Fruit fly (Drosophila melanogaster) whole organism, embryonic: ENCODE data around the gene Pep.
A peak's percentile ranks its signal among the peaks of the same experiment; 100 is the strongest.

Experiments used
- CG12236 ChIP-seq: fragments of 200-800 bp; sonication (Bioruptor generic); optimal IDR thresholded peaks from 2 replicates; lab custom pipeline; 2016; ENCODE audit warnings: missing biosample characterization, missing genetic modification characterization
- CG12769 ChIP-seq: fragments of 200-800 bp; sonication (Bioruptor generic); optimal IDR thresholded peaks from 2 replicates; lab custom pipeline; 2019; ENCODE audit warnings: missing biosample characterization, mild to moderate bottlenecking, missing genetic modification characterization, moderate library complexity
- CG13287 ChIP-seq: fragments of 200-800 bp; sonication (Bioruptor generic); IDR thresholded peaks from 2 replicates; pipeline ENCODE4 v1.3.6; 2022; ENCODE audit warnings: missing biosample characterization, missing genetic modification characterization; ENCODE audit not compliant: partially characterized antibody
- CG14965 ChIP-seq: fragments of 200-800 bp; sonication (Bioruptor generic); optimal IDR thresholded peaks from 2 replicates; lab custom pipeline; 2016; ENCODE audit warnings: missing biosample characterization, missing genetic modification characterization, borderline replicate concordance
- CG16815 ChIP-seq: fragments of 200-800 bp; sonication (Bioruptor generic); optimal IDR thresholded peaks from 3 replicates; lab custom pipeline; 2017; ENCODE audit warnings: missing biosample characterization, mild to moderate bottlenecking, missing genetic modification characterization
- CG17802 ChIP-seq: fragments of 200-800 bp; sonication (Bioruptor generic); optimal IDR thresholded peaks from 2 replicates; lab custom pipeline; 2018; ENCODE audit warnings: missing biosample characterization, mild to moderate bottlenecking, missing genetic modification characterization, moderate library complexity
- CG2202 ChIP-seq: fragments of 200-800 bp; sonication (Bioruptor generic); optimal IDR thresholded peaks from 2 replicates; lab custom pipeline; 2018; ENCODE audit warnings: missing biosample characterization, mild to moderate bottlenecking, missing genetic modification characterization
- CG3281 ChIP-seq: fragments of 200-800 bp; sonication (Bioruptor generic); optimal IDR thresholded peaks from 3 replicates; lab custom pipeline; 2017; ENCODE audit warnings: missing biosample characterization, mild to moderate bottlenecking, missing genetic modification characterization
- CG4282 ChIP-seq: fragments of 200-800 bp; sonication (Bioruptor generic); optimal IDR thresholded peaks from 2 replicates; lab custom pipeline; 2016; ENCODE audit warnings: missing biosample characterization, missing genetic modification characterization
- CG4707 ChIP-seq: fragments of 200-800 bp; sonication (Bioruptor generic); optimal IDR thresholded peaks from 2 replicates; lab custom pipeline; 2018; ENCODE audit warnings: missing biosample characterization, mild to moderate bottlenecking, missing genetic modification characterization, moderate library complexity
- CG6254 ChIP-seq: fragments of 200-800 bp; sonication (Bioruptor generic); optimal IDR thresholded peaks from 3 replicates; lab custom pipeline; 2017; ENCODE audit warnings: mild to moderate bottlenecking, missing biosample characterization, missing genetic modification reagents, missing genetic modification characterization
- CG6683 ChIP-seq: fragments of 200-800 bp; sonication (Bioruptor generic); optimal IDR thresholded peaks from 2 replicates; lab custom pipeline; 2017; ENCODE audit warnings: missing biosample characterization, mild to moderate bottlenecking, missing genetic modification characterization, missing genetic modification reagents
- CG6765 ChIP-seq: fragments of 200-800 bp; sonication (Bioruptor generic); optimal IDR thresholded peaks from 3 replicates; lab custom pipeline; 2017; ENCODE audit warnings: missing biosample characterization, mild to moderate bottlenecking, missing genetic modification characterization
- CG6791 ChIP-seq: fragments of 200-800 bp; sonication (Bioruptor generic); IDR thresholded peaks from 3 replicates; pipeline ENCODE4 v1.3.6; 2022; ENCODE audit warnings: missing biosample characterization, missing genetic modification characterization; ENCODE audit not compliant: partially characterized antibody
- CG7556 ChIP-seq: fragments of 200-800 bp; sonication (Bioruptor generic); optimal IDR thresholded peaks from 2 replicates; lab custom pipeline; 2017; ENCODE audit warnings: missing biosample characterization, mild to moderate bottlenecking, missing genetic modification characterization
- CG9215 ChIP-seq: fragments of 200-800 bp; sonication (Bioruptor generic); IDR thresholded peaks from 2 replicates; pipeline ENCODE4 v1.3.6; 2022; ENCODE audit warnings: missing biosample characterization, missing genetic modification characterization
- CG9609 ChIP-seq: fragments of 200-800 bp; sonication (Bioruptor generic); optimal IDR thresholded peaks from 3 replicates; lab custom pipeline; 2016; ENCODE audit warnings: missing biosample characterization, missing genetic modification characterization
- Dbx ChIP-seq: fragments of 200-800 bp; sonication (Bioruptor generic); IDR thresholded peaks from 3 replicates; pipeline ENCODE4 v1.3.6; 2022; ENCODE audit warnings: missing biosample characterization, missing genetic modification characterization
- Dek ChIP-seq: fragments of 200-800 bp; sonication (Bioruptor generic); optimal IDR thresholded peaks from 3 replicates; lab custom pipeline; 2019; ENCODE audit warnings: missing biosample characterization, mild to moderate bottlenecking, missing genetic modification characterization, moderate library complexity
- Dp ChIP-seq: fragments of 200-800 bp; sonication (Bioruptor generic); optimal IDR thresholded peaks from 2 replicates; lab custom pipeline; 2018; ENCODE audit warnings: missing biosample characterization, mild to moderate bottlenecking, missing genetic modification characterization, moderate library complexity
- Eip74EF ChIP-seq, 2 experiments: fragments of 200-800 bp in 1 of 2; fragments of >200 bp in 1 of 2; sonication (Bioruptor generic) in 1 of 2; optimal IDR thresholded peaks; 2 replicates each; lab custom pipeline; 2017 to 2019; ENCODE audit warnings: missing biosample characterization in 2 of 2, missing genetic modification characterization in 2 of 2, mild to moderate bottlenecking in 1 of 2, moderate library complexity in 1 of 2
- HHEX ChIP-seq: fragments of 200-800 bp; sonication (Bioruptor generic); optimal IDR thresholded peaks from 3 replicates; lab custom pipeline; 2017; ENCODE audit warnings: missing biosample characterization, mild to moderate bottlenecking, missing genetic modification characterization, missing genetic modification reagents
- Hr39 ChIP-seq: fragments of >200 bp; optimal IDR thresholded peaks from 2 replicates; lab custom pipeline; 2017
- Jarid2 ChIP-seq: fragments of 200-800 bp; sonication (Bioruptor generic); optimal IDR thresholded peaks from 3 replicates; lab custom pipeline; 2017; ENCODE audit warnings: mild to moderate bottlenecking, missing biosample characterization, missing genetic modification reagents, missing genetic modification characterization
- MESR4 ChIP-seq: fragments of 200-800 bp; sonication (Bioruptor generic); optimal IDR thresholded peaks from 2 replicates; lab custom pipeline; 2018; ENCODE audit warnings: missing biosample characterization, mild to moderate bottlenecking, missing genetic modification characterization, moderate library complexity
- Med ChIP-seq: fragments of 200-800 bp; sonication (Bioruptor generic); peaks from one replicate; lab custom pipeline; 2016; ENCODE audit warnings: missing biosample characterization, missing genetic modification characterization, mild to moderate bottlenecking, inconsistent platforms, moderate library complexity
- NC2α ChIP-seq: fragments of 200-800 bp; sonication (Bioruptor generic); optimal IDR thresholded peaks from 2 replicates; lab custom pipeline; 2016; ENCODE audit warnings: missing biosample characterization, missing genetic modification characterization
- Neu2 ChIP-seq: fragments of 200-800 bp; sonication (Bioruptor generic); optimal IDR thresholded peaks from 3 replicates; lab custom pipeline; 2016; ENCODE audit warnings: missing biosample characterization, missing genetic modification characterization, borderline replicate concordance
- Nf-YB ChIP-seq: fragments of 200-800 bp; sonication (Bioruptor generic); optimal IDR thresholded peaks from 3 replicates; lab custom pipeline; 2019; ENCODE audit warnings: missing biosample characterization, mild to moderate bottlenecking, missing genetic modification characterization, moderate library complexity
- Oaz ChIP-seq: fragments of 200-800 bp; sonication (Bioruptor generic); IDR thresholded peaks from 2 replicates; pipeline ENCODE4 v1.3.6; 2022; ENCODE audit warnings: missing biosample characterization, missing genetic modification characterization
- Poxn ChIP-seq: fragments of 200-800 bp; sonication (Bioruptor generic); IDR thresholded peaks from 2 replicates; pipeline ENCODE4 v1.3.6; 2022; ENCODE audit warnings: missing biosample characterization, missing genetic modification characterization
- Rx ChIP-seq: fragments of 200-800 bp; sonication (Bioruptor generic); IDR thresholded peaks from 2 replicates; pipeline ENCODE4 v1.3.6; 2022; ENCODE audit warnings: missing biosample characterization, missing genetic modification characterization
- abd-A ChIP-seq: fragments of 200-800 bp; sonication (Bioruptor generic); optimal IDR thresholded peaks from 3 replicates; lab custom pipeline; 2019; ENCODE audit warnings: missing biosample characterization, mild to moderate bottlenecking, missing genetic modification characterization, moderate library complexity
- br ChIP-seq: fragments of >200 bp; optimal IDR thresholded peaks from 2 replicates; lab custom pipeline; 2017
- croc ChIP-seq: fragments of 200-800 bp; sonication (Bioruptor generic); conservative IDR thresholded peaks from 3 replicates; pipeline ENCODE4 v1.3.6; 2022; ENCODE audit warnings: missing biosample characterization, missing genetic modification characterization
- disco-r ChIP-seq: fragments of 200-800 bp; sonication (Bioruptor generic); optimal IDR thresholded peaks from 2 replicates; lab custom pipeline; 2016; ENCODE audit warnings: missing biosample characterization, missing genetic modification characterization
- dmrt99B ChIP-seq: fragments of 200-800 bp; sonication (Bioruptor generic); optimal IDR thresholded peaks from 2 replicates; lab custom pipeline; 2018; ENCODE audit warnings: missing biosample characterization, mild to moderate bottlenecking, missing genetic modification characterization, moderate library complexity
- emc ChIP-seq: fragments of 200-800 bp; sonication (Bioruptor generic); optimal IDR thresholded peaks from 2 replicates; lab custom pipeline; 2016; ENCODE audit warnings: missing biosample characterization, missing genetic modification characterization
- esg ChIP-seq: fragments of 200-800 bp; sonication (Bioruptor generic); conservative IDR thresholded peaks from 2 replicates; pipeline ENCODE4 v1.3.6; 2022; ENCODE audit warnings: missing biosample characterization, missing genetic modification characterization
- exex ChIP-seq: fragments of 200-800 bp; sonication (Bioruptor generic); optimal IDR thresholded peaks from 4 replicates; lab custom pipeline; 2018; ENCODE audit warnings: missing biosample characterization, mild to moderate bottlenecking, missing genetic modification characterization, moderate library complexity
- gcm ChIP-seq: fragments of 200-800 bp; sonication (Bioruptor generic); optimal IDR thresholded peaks from 2 replicates; lab custom pipeline; 2019; ENCODE audit warnings: missing biosample characterization, mild to moderate bottlenecking, missing genetic modification characterization, moderate library complexity
- grn ChIP-seq: fragments of 200-800 bp; sonication (Bioruptor generic); optimal IDR thresholded peaks from 3 replicates; lab custom pipeline; 2017; ENCODE audit warnings: missing biosample characterization, missing genetic modification characterization
- hbn ChIP-seq: fragments of 200-800 bp; sonication (Bioruptor generic); IDR thresholded peaks from 2 replicates; pipeline ENCODE4 v1.3.6; 2022; ENCODE audit warnings: missing biosample characterization, missing genetic modification characterization; ENCODE audit not compliant: partially characterized antibody
- ind ChIP-seq: fragments of 200-800 bp; sonication (Bioruptor generic); optimal IDR thresholded peaks from 3 replicates; lab custom pipeline; 2016; ENCODE audit warnings: missing biosample characterization, missing genetic modification characterization
- nerfin-2 ChIP-seq: fragments of 200-800 bp; sonication (Bioruptor generic); IDR thresholded peaks from 2 replicates; pipeline ENCODE4 v1.3.6; 2022; ENCODE audit warnings: missing biosample characterization, missing genetic modification characterization; ENCODE audit not compliant: partially characterized antibody
- nom ChIP-seq: fragments of 200-800 bp; sonication (Bioruptor generic); optimal IDR thresholded peaks from 2 replicates; lab custom pipeline; 2017; ENCODE audit warnings: missing biosample characterization, missing genetic modification characterization, mild to moderate bottlenecking, moderate library complexity, missing genetic modification reagents
- org-1 ChIP-seq: fragments of 200-800 bp; sonication (Bioruptor generic); optimal IDR thresholded peaks from 2 replicates; lab custom pipeline; 2017; ENCODE audit warnings: missing biosample characterization, missing genetic modification characterization
- sd ChIP-seq: fragments of 200-800 bp; sonication (Bioruptor generic); optimal IDR thresholded peaks from 3 replicates; lab custom pipeline; 2018; ENCODE audit warnings: missing biosample characterization, mild to moderate bottlenecking, missing genetic modification characterization, moderate library complexity
- stc ChIP-seq: fragments of 200-800 bp; sonication (Bioruptor generic); IDR thresholded peaks from 2 replicates; pipeline ENCODE4 v1.3.6; 2022; ENCODE audit warnings: missing biosample characterization, missing genetic modification characterization
- zen2 ChIP-seq: fragments of 200-800 bp; sonication (Bioruptor generic); IDR thresholded peaks from 3 replicates; pipeline ENCODE4 v1.3.6; 2022; ENCODE audit warnings: missing biosample characterization, missing genetic modification characterization; ENCODE audit not compliant: partially characterized antibody

Pep gene

DNA sequence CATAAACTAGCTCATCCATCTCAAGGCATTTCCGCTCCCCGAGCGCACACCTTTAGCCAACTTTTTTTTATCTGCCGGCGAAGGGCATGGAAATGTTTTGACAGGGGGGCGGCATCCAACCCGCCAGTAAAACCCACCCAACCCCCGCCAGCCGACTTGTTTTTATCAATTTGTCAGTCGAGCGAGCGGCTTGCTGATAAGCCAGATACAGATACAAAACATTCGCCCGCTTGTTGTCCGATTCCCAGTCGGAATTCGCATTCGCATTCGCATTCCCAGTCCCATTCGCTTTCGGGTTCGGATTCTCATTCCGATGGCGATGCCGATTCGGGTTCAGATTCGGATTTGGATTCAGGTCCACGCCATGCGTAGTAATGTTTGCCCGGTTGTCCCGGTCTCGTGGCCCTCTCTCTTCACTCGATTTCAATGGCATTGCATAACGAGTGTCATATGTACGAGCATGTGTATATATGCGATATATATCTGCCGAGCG is 20.3 kb upstream of the Pep start (continued):
- TF ChIP-seq Med (GFP tag; lab: Kevin White, UChicago), result peak; percentile 85
- peak; percentile 64 for TF ChIP-seq exex
- TF ChIP-seq Neu2 (GFP tag; lab: Kevin White, UChicago), result no peak
- TF ChIP-seq croc (GFP tag; lab: Robert Waterston, UW), result no peak
- TF ChIP-seq grn (GFP tag; lab: Kevin White, UChicago), result peak; percentile 55
- peak; percentile 22; the same call in 1 of the 2 replicates for TF ChIP-seq CG13287 (GFP tag; lab: Robert Waterston, UW)
- TF ChIP-seq abd-A, result peak; percentile 57
- TF ChIP-seq CG9215 (GFP tag; lab: Robert Waterston, UW), result no peak
- TF ChIP-seq Jarid2 (GFP tag; lab: Kevin White, UChicago), result no peak
- peak; percentile 25; the same call in 1 of the 3 replicates for TF ChIP-seq Dbx (GFP tag; lab: Robert Waterston, UW)
- TF ChIP-seq CG4707 (GFP tag; lab: Kevin White, UChicago), result no peak
- no peak for TF ChIP-seq disco-r (GFP tag; lab: Kevin White, UChicago)
- TF ChIP-seq sd, result peak; percentile 74
- TF ChIP-seq Poxn, result no peak
- no peak for TF ChIP-seq ind (GFP tag; lab: Kevin White, UChicago)
- TF ChIP-seq stc (GFP tag; lab: Robert Waterston, UW), result no peak
- no peak for TF ChIP-seq CG6683 (GFP tag; lab: Kevin White, UChicago)
- TF ChIP-seq br (lab: Kevin White, UChicago), result no peak
- no peak for TF ChIP-seq CG14965 (GFP tag; lab: Kevin White, UChicago)
- TF ChIP-seq CG6254 (GFP tag; lab: Kevin White, UChicago), result no peak
- TF ChIP-seq emc (GFP tag; lab: Kevin White, UChicago), result no peak
- no peak for TF ChIP-seq nom (GFP tag; lab: Kevin White, UChicago)
- no peak for TF ChIP-seq hbn
- TF ChIP-seq Eip74EF (GFP tag; optimal IDR thresholded peaks at IDR 0.05; lab: Kevin White, UChicago), result no peak
- no peak for TF ChIP-seq Rx (GFP tag; lab: Robert Waterston, UW)
- no peak for TF ChIP-seq CG9609 (GFP tag; lab: Kevin White, UChicago)
- no peak for TF ChIP-seq Oaz (GFP tag; lab: Robert Waterston, UW)
- TF ChIP-seq CG3281 (GFP tag; lab: Kevin White, UChicago), result peak; percentile 30
- no peak for TF ChIP-seq NC2α (GFP tag; lab: Kevin White, UChicago)
- TF ChIP-seq CG6791 (GFP tag; lab: Robert Waterston, UW), result no peak
- no peak for TF ChIP-seq nerfin-2 (GFP tag; lab: Robert Waterston, UW)
- TF ChIP-seq HHEX (GFP tag; lab: Kevin White, UChicago), result no peak
- no peak for TF ChIP-seq Nf-YB
- TF ChIP-seq esg (GFP tag; lab: Robert Waterston, UW), result no peak
- TF ChIP-seq gcm (GFP tag; lab: Kevin White, UChicago), result no peak
- TF ChIP-seq org-1 (GFP tag; lab: Kevin White, UChicago), result no peak
- no peak for TF ChIP-seq MESR4 (GFP tag; lab: Kevin White, UChicago)
- peak; percentile 48 for TF ChIP-seq Dp (GFP tag; lab: Kevin White, UChicago)
- no peak for TF ChIP-seq Hr39
- no peak for TF ChIP-seq CG4282 (GFP tag; lab: Kevin White, UChicago)
- no peak for TF ChIP-seq dmrt99B (tag; lab: Kevin White, UChicago)
- no peak for TF ChIP-seq CG7556 (GFP tag; lab: Kevin White, UChicago)
- TF ChIP-seq CG17802 (tag; lab: Kevin White, UChicago), result no peak
- no peak for TF ChIP-seq CG12236 (GFP tag; lab: Kevin White, UChicago)
- TF ChIP-seq CG12769 (tag; lab: Kevin White, UChicago), result peak; percentile 87
- TF ChIP-seq zen2 (GFP tag; lab: Robert Waterston, UW), result no peak
- no peak for TF ChIP-seq Dek (tag; lab: Kevin White, UChicago)
- TF ChIP-seq CG2202 (tag; lab: Kevin White, UChicago), result no peak
- TF ChIP-seq CG16815 (GFP tag; lab: Kevin White, UChicago), result no peak
- peak; percentile 39 for TF ChIP-seq CG6765 (GFP tag; lab: Kevin White, UChicago)
